Worm (Caenorhabditis elegans) whole organism, young adult: Measurements from ENCODE around the gene C24H11.5.
"Not testable (repeated sequence)": the region's sequence is repeated elsewhere in the genome, so short reads cannot be mapped to it uniquely, and the experiment has no call there.

Experiments used
- hmg-20 ChIP-seq: fragments of 200-800 bp; sonication (Bioruptor generic); IDR thresholded peaks from 2 replicates; pipeline ENCODE4 v1.3.6; 2022; ENCODE audit warnings: missing genetic modification reagents, missing genetic modification characterization, missing compliant biosample characterization
- nhr-120 ChIP-seq: fragments of 200-800 bp; sonication (Bioruptor generic); IDR thresholded peaks from 2 replicates; pipeline ENCODE4 v1.3.6; 2022; ENCODE audit warnings: missing genetic modification characterization, missing compliant biosample characterization
- snpc-4 ChIP-seq, 5 experiments: fragments of 150-350 bp in 1 of 5; sonication (generic microtip) in 4 of 5; optimal IDR thresholded peaks; 2 replicates each; lab custom pipeline; 2014 to 2018; ENCODE audit warnings: missing genetic modification characterization in 5 of 5, missing biosample characterization in 3 of 5, antibody characterized with exemption in 2 of 5, mild to moderate bottlenecking in 2 of 5, missing compliant biosample characterization in 2 of 5, missing genotype in 2 of 5, moderate library complexity in 2 of 5, missing genetic modification reagents in 1 of 5

ce11 chrIII:11773581-11773980 is 6.5 kb upstream of the C24H11.5 start, which contains the start of gene gbf-1:
- not testable (repeated sequence) for TF ChIP-seq hmg-20 (GFP tag; lab: Robert Waterston, UW); snpc-4 (GFP tag; optimal IDR thresholded peaks at IDR 0.05; lab: Kevin White, UChicago); snpc-4 (tag; optimal IDR thresholded peaks at IDR 0.05; lab: Kevin White, UChicago); nhr-120 (GFP tag; lab: Robert Waterston, UW)
